Fruit fly (Drosophila melanogaster): ENCODE data around the gene Fuca.

Gene Fuca

dm6 chr3L:11552996-11553671 lies 30.6 kb upstream of the Fuca start (continued):
- peak; percentile 40 for TF ChIP-seq lab (GFP tag; optimal IDR thresholded peaks at IDR 0.05)
- peak; percentile 44 for TF ChIP-seq CG17359 (tag; optimal IDR thresholded peaks at IDR 0.05)
- TF ChIP-seq zf30C (GFP tag; optimal IDR thresholded peaks at IDR 0.05), result peak; percentile 77
- peak; percentile 78 for TF ChIP-seq CG15479 (GFP tag; optimal IDR thresholded peaks at IDR 0.05)
- TF ChIP-seq CG18599 (GFP tag; optimal IDR thresholded peaks at IDR 0.05), result peak; percentile 49
- TF ChIP-seq sr (GFP tag; IDR thresholded peaks at IDR 0.05), result peak; percentile 60; the same call in 2 of the 3 replicates
- TF ChIP-seq vnd (GFP tag; IDR thresholded peaks at IDR 0.05; ENCODE audit: partially characterized antibody), result no peak
- no peak for TF ChIP-seq emc (GFP tag; optimal IDR thresholded peaks at IDR 0.05)
- no peak; the same call in 2 of the 3 replicates for TF ChIP-seq row (GFP tag; IDR thresholded peaks at IDR 0.05)
- peak; percentile 4 for TF ChIP-seq CG8089 (GFP tag; optimal IDR thresholded peaks at IDR 0.05)
- peak; percentile 26 for TF ChIP-seq CG17385 (GFP tag; optimal IDR thresholded peaks at IDR 0.05)
- TF ChIP-seq sqz (GFP tag; optimal IDR thresholded peaks at IDR 0.05), result peak; percentile 42
- TF ChIP-seq Drgx (GFP tag; IDR thresholded peaks at IDR 0.05), result peak; percentile 71
- TF ChIP-seq pzg (GFP tag; optimal IDR thresholded peaks at IDR 0.05), result peak; percentile 28
- peak; percentile 19; the same call in 1 of the 2 replicates for TF ChIP-seq CG9932 (GFP tag; IDR thresholded peaks at IDR 0.05)
- TF ChIP-seq CG32767 (GFP tag; IDR thresholded peaks at IDR 0.05), result peak; percentile 32; the same call in 1 of the 2 replicates
- peak; percentile 59 for TF ChIP-seq ftz-f1 (GFP tag; optimal IDR thresholded peaks at IDR 0.05)
- peak; percentile 50 for TF ChIP-seq CG9727 (GFP tag; optimal IDR thresholded peaks at IDR 0.05)
- TF ChIP-seq Taf1 (GFP tag; IDR thresholded peaks at IDR 0.05), result no peak
- 0 out of 2 replicates have a peak, but pooled peaks have one; percentile 31 for TF ChIP-seq CG32532 (GFP tag; IDR thresholded peaks at IDR 0.05)
- no peak for TF ChIP-seq Mes4 (GFP tag; optimal IDR thresholded peaks at IDR 0.05)
- no peak for TF ChIP-seq ab (GFP tag; optimal IDR thresholded peaks at IDR 0.05)
- peak; percentile 10 for TF ChIP-seq CG12391 (tag; optimal IDR thresholded peaks at IDR 0.05)
- no peak for TF ChIP-seq trh (GFP tag; optimal IDR thresholded peaks at IDR 0.05)
- no peak for TF ChIP-seq Bdp1 (GFP tag; optimal IDR thresholded peaks at IDR 0.05)
- TF ChIP-seq CG2202 (tag; optimal IDR thresholded peaks at IDR 0.05), result peak; percentile 19
- peak; percentile 0 for TF ChIP-seq bigmax (GFP tag; optimal IDR thresholded peaks at IDR 0.05)
- peak; percentile 57 for TF ChIP-seq sd (tag; optimal IDR thresholded peaks at IDR 0.05)
- no peak for TF ChIP-seq Lpt (GFP tag; optimal IDR thresholded peaks at IDR 0.05)
- TF ChIP-seq CG15696 (tag; optimal IDR thresholded peaks at IDR 0.05), result no peak
- TF ChIP-seq vfl (GFP tag; optimal IDR thresholded peaks at IDR 0.05), result peak; percentile 29
- no peak for TF ChIP-seq CG31224 (GFP tag; IDR thresholded peaks at IDR 0.05)
- TF ChIP-seq CG34422 (GFP tag; IDR thresholded peaks at IDR 0.05), result peak; percentile 51; the same call in 2 of the 3 replicates
- no peak for TF ChIP-seq C15 (GFP tag; IDR thresholded peaks at IDR 0.05)
- peak; percentile 50 for TF ChIP-seq sug (tag; optimal IDR thresholded peaks at IDR 0.05)
- TF ChIP-seq odd (GFP tag; optimal IDR thresholded peaks at IDR 0.05), result peak; percentile 42
- TF ChIP-seq CG13296 (GFP tag; optimal IDR thresholded peaks at IDR 0.05), result peak; percentile 44
- peak; percentile 61; the same call in 1 of the 2 replicates for TF ChIP-seq CG8765 (GFP tag; IDR thresholded peaks at IDR 0.05)
- TF ChIP-seq zen (tag; optimal IDR thresholded peaks at IDR 0.05), result no peak
- no peak for TF ChIP-seq Lim3 (GFP tag; IDR thresholded peaks at IDR 0.05)
- TF ChIP-seq jigr1 (GFP tag; IDR thresholded peaks at IDR 0.05), result no peak
- TF ChIP-seq kni (GFP tag; optimal IDR thresholded peaks at IDR 0.05), result peak; percentile 97
- TF ChIP-seq CG2120 (GFP tag; optimal IDR thresholded peaks at IDR 0.05), result no peak
- peak; percentile 79 to 97 for TF ChIP-seq crp (GFP tag; optimal IDR thresholded peaks at IDR 0.05)
- no peak for TF ChIP-seq Ptx1 (GFP tag; IDR thresholded peaks at IDR 0.05)
- no peak for TF ChIP-seq Rx (GFP tag; IDR thresholded peaks at IDR 0.05)
- no peak; the same call in 2 of the 3 replicates for TF ChIP-seq B-H1 (GFP tag; IDR thresholded peaks at IDR 0.05)
- TF ChIP-seq BtbVII (GFP tag; optimal IDR thresholded peaks at IDR 0.05), result peak; percentile 59
- TF ChIP-seq cato (GFP tag; optimal IDR thresholded peaks at IDR 0.05; ENCODE audit: borderline replicate concordance), result no peak
- TF ChIP-seq toy (GFP tag; IDR thresholded peaks at IDR 0.05), result 0 out of 2 replicates have a peak, but pooled peaks have one; percentile 6
